Worm (Caenorhabditis elegans): ENCODE measurements around the gene str-81.

- TF ChIP-seq dao-5 (tag; optimal IDR thresholded peaks at IDR 0.05) (no peak), W03F9.2 (tag; optimal IDR thresholded peaks at IDR 0.05) (no peak)
Observed at ce11 chrV:19178896-19179295, 72.0 kb downstream of the str-81 start.

Data from whole organism, L4/young adult.